Worm (Caenorhabditis elegans) whole organism, L4 larva: ENCODE data around the gene lir-1.

ENCODE experiments used
- ama-1 ChIP-seq: fragments of 150-350 bp; optimal IDR thresholded peaks from 2 replicates; lab custom pipeline; 2014; ENCODE audit warnings: inconsistent platforms, mixed read lengths
- ceh-82 ChIP-seq: sonication (generic microtip); optimal IDR thresholded peaks from 2 replicates; lab custom pipeline; 2017; ENCODE audit warnings: missing biosample characterization, missing genetic modification characterization
- fkh-10 ChIP-seq: fragments of 150-350 bp; optimal IDR thresholded peaks from 2 replicates; lab custom pipeline; 2014; ENCODE audit warnings: missing biosample characterization, missing genetic modification reagents, missing genetic modification characterization
- fos-1 ChIP-seq: fragments of 150-350 bp; optimal IDR thresholded peaks from 2 replicates; lab custom pipeline; 2014; ENCODE audit warnings: missing biosample characterization, missing genetic modification characterization
- lin-39 ChIP-seq: fragments of 150-350 bp; optimal IDR thresholded peaks from 2 replicates; lab custom pipeline; 2014; ENCODE audit warnings: missing biosample characterization, missing genetic modification reagents, missing genetic modification characterization
- mep-1 ChIP-seq: fragments of 150-350 bp; sonication (generic microtip); optimal IDR thresholded peaks from 3 replicates; lab custom pipeline; 2014; ENCODE audit warnings: missing biosample characterization, missing genetic modification characterization
- mxl-3 ChIP-seq: fragments of 200-800 bp; sonication (Bioruptor generic); optimal IDR thresholded peaks from 2 replicates; lab custom pipeline; 2018; ENCODE audit warnings: mild to moderate bottlenecking, missing genetic modification characterization, missing compliant biosample characterization
- nhr-10 ChIP-seq: fragments of 150-350 bp; optimal IDR thresholded peaks from 2 replicates; lab custom pipeline; 2014; ENCODE audit warnings: missing biosample characterization, missing genetic modification characterization
- nhr-77 ChIP-seq: fragments of 150-350 bp; optimal IDR thresholded peaks from 2 replicates; lab custom pipeline; 2014; ENCODE audit warnings: missing biosample characterization, missing genetic modification characterization
- pqm-1 ChIP-seq: sonication (generic microtip); optimal IDR thresholded peaks from 2 replicates; lab custom pipeline; 2017; ENCODE audit warnings: missing biosample characterization, missing genetic modification characterization
- snpc-4 ChIP-seq: fragments of 150-350 bp; optimal IDR thresholded peaks from 2 replicates; lab custom pipeline; 2014; ENCODE audit warnings: missing biosample characterization, missing genetic modification characterization
- unc-130 ChIP-seq: sonication (generic microtip); optimal IDR thresholded peaks from 2 replicates; lab custom pipeline; 2016; ENCODE audit warnings: missing genetic modification reagents, missing genetic modification characterization, missing compliant biosample characterization
- ztf-11 ChIP-seq: fragments of 150-350 bp; optimal IDR thresholded peaks from 2 replicates; lab custom pipeline; 2014; ENCODE audit warnings: missing biosample characterization, missing genetic modification characterization

DNA sequence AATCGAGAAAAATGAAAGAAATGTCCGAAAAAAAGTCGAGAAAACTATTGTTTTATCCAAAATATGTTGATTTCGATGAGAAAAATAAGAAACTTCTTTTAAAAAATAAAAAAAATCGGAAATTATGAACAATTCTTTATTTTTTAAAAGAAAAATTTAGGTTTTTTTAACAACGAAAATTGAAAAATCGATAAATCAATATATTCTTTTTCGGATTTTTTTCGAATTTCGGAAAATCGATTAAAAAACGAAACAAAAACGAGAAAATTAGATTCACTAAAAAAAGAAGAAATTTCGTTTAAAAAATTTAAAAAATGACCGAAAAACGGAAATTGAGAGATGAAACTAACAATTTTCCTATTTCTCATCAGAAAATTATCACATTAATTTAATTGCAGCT lies 1.8 kb upstream of the lir-1 start:
- TF ChIP-seq lin-39 (tag; lab: Kevin White, UChicago) (no peak), mep-1 (tag; lab: Kevin White, UChicago) (no peak), ceh-82 (tag; lab: Kevin White, UChicago) (no peak), fkh-10 (GFP tag; lab: Kevin White, UChicago) (no peak), ama-1 (no peak), nhr-77 (tag; lab: Kevin White, UChicago) (no peak), unc-130 (GFP tag; lab: Kevin White, UChicago) (no peak), snpc-4 (tag; lab: Kevin White, UChicago) (no peak), mxl-3 (GFP tag; lab: Kevin White, UChicago) (no peak), fos-1 (no peak), ztf-11 (tag; lab: Kevin White, UChicago) (no peak), pqm-1 (tag; lab: Kevin White, UChicago) (no peak), nhr-10 (tag; lab: Kevin White, UChicago) (no peak)
